Worm (Caenorhabditis elegans) whole organism, L1 larva: ENCODE data around the gene bre-3.

Experiments used
- F16B12.6 ChIP-seq: fragments of 150-350 bp; optimal IDR thresholded peaks from 2 replicates; lab custom pipeline; 2014; ENCODE audit warnings: missing biosample characterization, missing genetic modification characterization
- aha-1 ChIP-seq: fragments of 150-350 bp; optimal IDR thresholded peaks from 2 replicates; lab custom pipeline; 2014; ENCODE audit warnings: missing biosample characterization, missing genetic modification characterization
- alr-1 ChIP-seq: fragments of 200-800 bp; sonication (Bioruptor generic); optimal IDR thresholded peaks from 2 replicates; lab custom pipeline; 2018; ENCODE audit warnings: borderline replicate concordance, mild to moderate bottlenecking, missing genetic modification characterization, missing compliant biosample characterization
- aly-2 ChIP-seq: fragments of 150-350 bp; optimal IDR thresholded peaks from 2 replicates; lab custom pipeline; 2014; ENCODE audit warnings: missing biosample characterization, missing genetic modification characterization
- ama-1 ChIP-seq: fragments of 150-350 bp; optimal IDR thresholded peaks from 2 replicates; lab custom pipeline; 2014
- ceh-63 ChIP-seq: fragments of 200-800 bp; sonication (Bioruptor generic); optimal IDR thresholded peaks from 2 replicates; lab custom pipeline; 2018; ENCODE audit warnings: mild to moderate bottlenecking, missing genetic modification characterization, missing compliant biosample characterization
- ceh-8 ChIP-seq: fragments of 200-800 bp; sonication (Bioruptor generic); optimal IDR thresholded peaks from 2 replicates; lab custom pipeline; 2018; ENCODE audit warnings: mild to moderate bottlenecking, missing genetic modification characterization, moderate library complexity, missing compliant biosample characterization
- ceh-88 ChIP-seq: fragments of 200-800 bp; sonication (Bioruptor generic); IDR thresholded peaks from 2 replicates; pipeline ENCODE4 v1.3.6; 2022; ENCODE audit warnings: missing genetic modification characterization, missing compliant biosample characterization
- ces-1 ChIP-seq: fragments of 150-350 bp; optimal IDR thresholded peaks from 2 replicates; lab custom pipeline; 2014; ENCODE audit warnings: missing biosample characterization, missing genetic modification reagents, missing genetic modification characterization
- dpl-1 ChIP-seq, 3 experiments: fragments of 150-350 bp in 2 of 3; sonication (generic microtip) in 1 of 3; optimal IDR thresholded peaks; 2 replicates each; lab custom pipeline; 2014 to 2017; ENCODE audit warnings: missing biosample characterization in 3 of 3, missing genetic modification characterization in 3 of 3, missing genetic modification reagents in 3 of 3
- egl-27 ChIP-seq, 2 experiments: fragments of 150-350 bp in 1 of 2; sonication (generic microtip); optimal IDR thresholded peaks; 3 replicates each; lab custom pipeline; 2017 to 2018; ENCODE audit warnings: missing biosample characterization in 2 of 2, missing genetic modification characterization in 2 of 2, missing genetic modification reagents in 2 of 2
- elt-2 ChIP-seq: sonication (generic microtip); optimal IDR thresholded peaks from 2 replicates; lab custom pipeline; 2016; ENCODE audit warnings: missing genetic modification characterization, mild to moderate bottlenecking, inconsistent platforms, missing compliant biosample characterization, missing genetic modification reagents
- elt-3 ChIP-seq, 6 experiments: fragments of 150-350 bp in 1 of 6; sonication (generic microtip); optimal IDR thresholded peaks; 2 replicates each; lab custom pipeline; 2017 to 2018; ENCODE audit warnings: missing biosample characterization in 6 of 6, missing genetic modification characterization in 6 of 6, inconsistent platforms in 1 of 6
- fkh-8 ChIP-seq: sonication (generic microtip); optimal IDR thresholded peaks from 2 replicates; lab custom pipeline; 2016; ENCODE audit warnings: mild to moderate bottlenecking, missing genetic modification characterization, missing compliant biosample characterization
- hpl-2 ChIP-seq: fragments of 150-350 bp; optimal IDR thresholded peaks from 2 replicates; lab custom pipeline; 2014; ENCODE audit warnings: missing biosample characterization, missing genetic modification reagents, missing genetic modification characterization
- irx-1 ChIP-seq: sonication (generic microtip); optimal IDR thresholded peaks from 2 replicates; lab custom pipeline; 2016; ENCODE audit warnings: missing genetic modification characterization, missing compliant biosample characterization
- isw-1 ChIP-seq: fragments of 200-800 bp; sonication (Bioruptor generic); IDR thresholded peaks from 2 replicates; pipeline ENCODE4 v1.3.6; 2022; ENCODE audit warnings: missing genetic modification characterization, missing compliant biosample characterization
- jun-1 ChIP-seq: fragments of 150-350 bp; optimal IDR thresholded peaks from 2 replicates; lab custom pipeline; 2014; ENCODE audit warnings: missing biosample characterization, missing genetic modification reagents, missing genetic modification characterization
- lin-13 ChIP-seq: fragments of 150-350 bp; optimal IDR thresholded peaks from 2 replicates; lab custom pipeline; 2014; ENCODE audit warnings: missing biosample characterization, missing genetic modification reagents, missing genetic modification characterization
- lir-3 ChIP-seq: sonication (generic microtip); optimal IDR thresholded peaks from 2 replicates; lab custom pipeline; 2016; ENCODE audit warnings: mild to moderate bottlenecking, missing genetic modification characterization, moderate library complexity, missing compliant biosample characterization; ENCODE audit not compliant: poor library complexity
- lsy-2 ChIP-seq, 2 experiments: fragments of 150-350 bp; optimal IDR thresholded peaks; 2 replicates each; lab custom pipeline; 2014; ENCODE audit warnings: missing biosample characterization in 2 of 2, missing genetic modification characterization in 2 of 2
- mef-2 ChIP-seq: fragments of 150-350 bp; optimal IDR thresholded peaks from 2 replicates; lab custom pipeline; 2014; ENCODE audit warnings: missing biosample characterization, missing genetic modification characterization
- mep-1 ChIP-seq: fragments of 150-350 bp; optimal IDR thresholded peaks from 2 replicates; lab custom pipeline; 2014; ENCODE audit warnings: missing biosample characterization, missing genetic modification characterization
- nhr-28 ChIP-seq: fragments of 150-350 bp; optimal IDR thresholded peaks from 2 replicates; lab custom pipeline; 2014; ENCODE audit warnings: missing biosample characterization, missing genetic modification characterization
- nhr-47 ChIP-seq: sonication (generic microtip); optimal IDR thresholded peaks from 2 replicates; lab custom pipeline; 2016; ENCODE audit warnings: mild to moderate bottlenecking, missing genetic modification characterization, moderate library complexity, missing compliant biosample characterization
- nhr-71 ChIP-seq: sonication (generic microtip); optimal IDR thresholded peaks from 2 replicates; lab custom pipeline; 2016; ENCODE audit warnings: mild to moderate bottlenecking, missing genetic modification characterization, moderate library complexity, missing compliant biosample characterization
- nhr-85 ChIP-seq: sonication (generic microtip); peaks from one replicate; lab custom pipeline; 2016; ENCODE audit warnings: missing genetic modification characterization, inconsistent platforms, missing compliant biosample characterization
- pag-3 ChIP-seq: sonication (generic microtip); optimal IDR thresholded peaks from 2 replicates; lab custom pipeline; 2017; ENCODE audit warnings: missing genetic modification characterization, mild to moderate bottlenecking, missing compliant biosample characterization, antibody characterized with exemption, borderline replicate concordance; ENCODE audit not compliant: insufficient read depth
- pqm-1 ChIP-seq: sonication (generic microtip); optimal IDR thresholded peaks from 3 replicates; lab custom pipeline; 2017; ENCODE audit warnings: missing biosample characterization, missing genetic modification characterization
- skn-1 ChIP-seq: fragments of 150-350 bp; optimal IDR thresholded peaks from 2 replicates; lab custom pipeline; 2014; ENCODE audit warnings: missing biosample characterization, missing genetic modification characterization
- snpc-4 ChIP-seq: fragments of 150-350 bp; optimal IDR thresholded peaks from 2 replicates; lab custom pipeline; 2014; ENCODE audit warnings: missing biosample characterization, missing genetic modification characterization
- snu-23 ChIP-seq: sonication (generic microtip); optimal IDR thresholded peaks from 2 replicates; lab custom pipeline; 2016; ENCODE audit warnings: missing genetic modification characterization, missing compliant biosample characterization
- swsn-7 ChIP-seq: sonication (generic microtip); optimal IDR thresholded peaks from 2 replicates; lab custom pipeline; 2016; ENCODE audit warnings: missing genetic modification characterization, missing compliant biosample characterization
- tbx-2 ChIP-seq: sonication (generic microtip); optimal IDR thresholded peaks from 2 replicates; lab custom pipeline; 2016; ENCODE audit warnings: missing genetic modification characterization, missing compliant biosample characterization
- tlp-1 ChIP-seq: fragments of 150-350 bp; optimal IDR thresholded peaks from 2 replicates; lab custom pipeline; 2014; ENCODE audit warnings: missing biosample characterization, missing genetic modification characterization
- unc-130 ChIP-seq: fragments of 150-350 bp; optimal IDR thresholded peaks from 2 replicates; lab custom pipeline; 2017; ENCODE audit warnings: missing biosample characterization, missing genetic modification characterization, inconsistent platforms
- unc-30 ChIP-seq: sonication (generic microtip); optimal IDR thresholded peaks from 2 replicates; lab custom pipeline; 2017; ENCODE audit warnings: missing biosample characterization, missing genetic modification characterization
- unc-98 ChIP-seq: fragments of 200-800 bp; sonication (Bioruptor generic); IDR thresholded peaks from 2 replicates; pipeline ENCODE4 v1.3.6; 2022; ENCODE audit warnings: missing genetic modification characterization, missing compliant biosample characterization
- xbp-1 ChIP-seq: sonication (generic microtip); optimal IDR thresholded peaks from 2 replicates; lab custom pipeline; 2016; ENCODE audit warnings: missing genetic modification characterization, missing compliant biosample characterization
- zag-1 ChIP-seq: fragments of 150-350 bp; optimal IDR thresholded peaks from 2 replicates; lab custom pipeline; 2014; ENCODE audit warnings: missing biosample characterization, missing genetic modification characterization
- zip-4 ChIP-seq: fragments of 200-800 bp; sonication (Bioruptor generic); optimal IDR thresholded peaks from 2 replicates; lab custom pipeline; 2018; ENCODE audit warnings: mild to moderate bottlenecking, missing genetic modification characterization, moderate library complexity, missing compliant biosample characterization
- ztf-11 ChIP-seq, 2 experiments: sonication (generic microtip); optimal IDR thresholded peaks; 2 replicates each; lab custom pipeline; 2016 to 2017; ENCODE audit warnings: missing genetic modification characterization in 2 of 2, missing biosample characterization in 1 of 2, missing compliant biosample characterization in 1 of 2
- ztf-4 ChIP-seq: fragments of 150-350 bp; optimal IDR thresholded peaks from 2 replicates; lab custom pipeline; 2014; ENCODE audit warnings: missing biosample characterization, missing genetic modification characterization

bre-3 gene

DNA sequence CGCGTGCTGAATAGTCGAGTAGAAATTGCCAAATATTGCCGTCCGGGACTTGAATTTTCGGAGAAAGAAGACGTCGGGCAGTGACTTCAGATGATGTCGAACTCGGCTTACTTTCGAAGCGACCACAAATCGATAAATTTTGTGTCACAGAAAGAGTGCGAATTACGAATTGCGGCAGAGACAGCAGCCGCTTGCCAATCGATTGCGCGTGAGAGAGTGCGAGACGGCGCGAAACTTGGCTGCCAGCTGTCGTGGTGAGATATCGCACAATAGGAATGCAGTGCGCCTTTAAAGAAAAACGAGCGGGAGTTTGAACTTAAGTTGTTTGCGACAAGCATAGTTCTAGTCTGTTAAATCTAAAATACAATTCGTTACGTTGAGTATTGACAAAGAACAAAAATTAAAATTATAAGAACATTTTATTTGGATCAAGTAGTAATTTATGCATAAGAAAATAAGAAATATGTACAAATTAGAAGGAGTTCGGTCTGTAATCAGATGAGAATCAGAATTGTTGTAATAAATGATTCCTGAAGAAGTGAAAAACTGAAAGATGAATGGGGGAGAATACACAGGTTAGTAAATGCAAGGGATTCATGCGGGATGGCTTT, 41.8 kb downstream of the bre-3 start, which contains the start of gene pir-2 (continued):
- TF ChIP-seq ceh-88 (GFP tag; lab: Robert Waterston, UW) (peak; percentile 64; the same call in 1 of the 2 replicates), zip-4 (GFP tag; lab: Kevin White, UChicago) (peak; percentile 48), elt-2 (tag; lab: Kevin White, UChicago) (peak; percentile 11), ztf-11 (tag; optimal IDR thresholded peaks at IDR 0.05; lab: Kevin White, UChicago) (peak in 1 of 2 experiments; percentile 57), nhr-28 (tag; lab: Kevin White, UChicago) (no peak), unc-98 (GFP tag; lab: Robert Waterston, UW) (no peak; the same call in 1 of the 2 replicates), ama-1 (no peak), F16B12.6 (tag; lab: Kevin White, UChicago) (peak; percentile 68), unc-130 (tag; lab: Kevin White, UChicago) (peak; percentile 68), pqm-1 (tag; lab: Kevin White, UChicago) (no peak), snu-23 (GFP tag; lab: Kevin White, UChicago) (peak; percentile 89), egl-27 (tag; optimal IDR thresholded peaks at IDR 0.05; lab: Kevin White, UChicago) (no peak), ceh-8 (GFP tag; lab: Kevin White, UChicago) (peak; percentile 19), ces-1 (GFP tag; lab: Kevin White, UChicago) (no peak), aly-2 (tag; lab: Kevin White, UChicago) (no peak), lir-3 (tag; lab: Kevin White, UChicago) (peak; percentile 50), skn-1 (tag; lab: Kevin White, UChicago) (peak; percentile 92), nhr-47 (tag; lab: Kevin White, UChicago) (peak; percentile 88), tbx-2 (tag; lab: Kevin White, UChicago) (peak; percentile 88), irx-1 (tag; lab: Kevin White, UChicago) (peak; percentile 56), aha-1 (peak; percentile 47), swsn-7 (tag; lab: Kevin White, UChicago) (peak; percentile 88), ztf-4 (tag; lab: Kevin White, UChicago) (peak; percentile 85), elt-3 (tag; optimal IDR thresholded peaks at IDR 0.05; lab: Kevin White, UChicago) (peak in 1 of 6 experiments; percentile 43), pag-3 (no peak), lin-13 (GFP tag; lab: Kevin White, UChicago) (peak; percentile 77), mep-1 (tag; lab: Kevin White, UChicago) (peak; percentile 89), tlp-1 (tag; lab: Kevin White, UChicago) (no peak), alr-1 (tag; lab: Kevin White, UChicago) (no peak), lsy-2 (tag; optimal IDR thresholded peaks at IDR 0.05; lab: Kevin White, UChicago) (peak; percentile 92 to 96), jun-1 (tag; lab: Kevin White, UChicago) (peak; percentile 84), snpc-4 (tag; lab: Kevin White, UChicago) (peak; percentile 76), unc-30 (tag; lab: Kevin White, UChicago) (no peak), nhr-85 (tag; lab: Kevin White, UChicago) (peak; percentile 85), isw-1 (GFP tag; lab: Robert Waterston, UW) (peak; percentile 86), xbp-1 (tag; lab: Kevin White, UChicago) (peak; percentile 79), hpl-2 (GFP tag; lab: Kevin White, UChicago) (no peak), mef-2 (tag; lab: Kevin White, UChicago) (peak; percentile 30), zag-1 (no peak), nhr-71 (tag; lab: Kevin White, UChicago) (peak; percentile 91), ceh-63 (GFP tag; lab: Kevin White, UChicago) (no peak), dpl-1 (GFP tag; optimal IDR thresholded peaks at IDR 0.05; lab: Kevin White, UChicago) (peak; percentile 93 to 94 (median 94)), fkh-8 (tag; lab: Kevin White, UChicago) (peak; percentile 80)
- TF ChIP-seq, all 84 proteins: peak for 54
